Fruit fly (Drosophila melanogaster) whole organism: Measurements from ENCODE around the gene CG11703.

Source experiments
- CG8478 ChIP-seq: fragments of >200 bp; optimal IDR thresholded peaks from 2 replicates; lab custom pipeline; 2018; ENCODE audit warnings: inconsistent platforms
- Dll ChIP-seq: fragments of >200 bp; optimal IDR thresholded peaks from 2 replicates; lab custom pipeline; 2017
- EcR ChIP-seq, 2 experiments: fragments of >200 bp; optimal IDR thresholded peaks; 2 replicates each; lab custom pipeline; 2017; ENCODE audit warnings: missing biosample characterization in 2 of 2, missing genetic modification characterization in 2 of 2, missing genetic modification reagents in 2 of 2
- pan ChIP-seq: fragments of >200 bp; optimal IDR thresholded peaks from 2 replicates; lab custom pipeline; 2017
- psq ChIP-seq: fragments of >200 bp; optimal IDR thresholded peaks from 2 replicates; lab custom pipeline; 2017
- usp ChIP-seq: fragments of >200 bp; optimal IDR thresholded peaks from 2 replicates; lab custom pipeline; 2017; ENCODE audit warnings: missing biosample characterization, missing genetic modification characterization, mixed read lengths

- TF ChIP-seq Dll (no peak), EcR (GFP tag; optimal IDR thresholded peaks at IDR 0.05; lab: Kevin White, UChicago) (no peak), usp (GFP tag; lab: Kevin White, UChicago) (no peak), psq (lab: Kevin White, UChicago) (no peak), CG8478 (lab: Kevin White, UChicago) (no peak), pan (lab: Kevin White, UChicago) (no peak)
These were observed 18.2 kb upstream of the CG11703 start, which contains the start of gene unc79 for dm6 chr3R:19246080-19246637.
